Fruit fly (Drosophila melanogaster): ENCODE results near the gene Ero1L.

Ero1L gene

dm6 chr3L:4169957-4170651, at the start of gene Ero1L:
Ero1L (plus strand) TSS chr3L:4170404.
- no peak for TF ChIP-seq tj (GFP tag; optimal IDR thresholded peaks at IDR 0.05)
- peak; percentile 38 for TF ChIP-seq cic (GFP tag; optimal IDR thresholded peaks at IDR 0.05)
- peak; percentile 93 for TF ChIP-seq kay (GFP tag; ENCODE audit: borderline replicate concordance)
- peak; percentile 19 for TF ChIP-seq CG33017 (tag; optimal IDR thresholded peaks at IDR 0.05)
- TF ChIP-seq Mnt (GFP tag; optimal IDR thresholded peaks at IDR 0.05) = peak; percentile 60
- TF ChIP-seq pad (GFP tag; optimal IDR thresholded peaks at IDR 0.05) = peak; percentile 8
- TF ChIP-seq ovo (GFP tag; optimal IDR thresholded peaks at IDR 0.05) = no peak
- TF ChIP-seq bab1 (GFP tag; optimal IDR thresholded peaks at IDR 0.05) = peak; percentile 52
- TF ChIP-seq CG7101 (tag; optimal IDR thresholded peaks at IDR 0.05) = peak; percentile 11
- TF ChIP-seq toe (GFP tag; optimal IDR thresholded peaks at IDR 0.05) = peak; percentile 48
- TF ChIP-seq CG12768 (GFP tag; optimal IDR thresholded peaks at IDR 0.05) = no peak
- TF ChIP-seq CG5204 (GFP tag; optimal IDR thresholded peaks at IDR 0.05) = peak; percentile 17
- no peak for TF ChIP-seq Clk (GFP tag; optimal IDR thresholded peaks at IDR 0.05)
- peak; percentile 99 for TF ChIP-seq CG14711 (tag; optimal IDR thresholded peaks at IDR 0.05)
- TF ChIP-seq Hr96 (GFP tag; optimal IDR thresholded peaks at IDR 0.05) = peak; percentile 16
- peak; percentile 41 for TF ChIP-seq CG7045 (GFP tag; optimal IDR thresholded peaks at IDR 0.05)

dm6 chr3L:4121589-4121988, 48.6 kb upstream of the Ero1L start:
- TF ChIP-seq CG11617 (GFP tag; optimal IDR thresholded peaks at IDR 0.05) = no peak
- TF ChIP-seq CG1620 (GFP tag; optimal IDR thresholded peaks at IDR 0.05) = no peak
- no peak for TF ChIP-seq Mnt (GFP tag; optimal IDR thresholded peaks at IDR 0.05)
- TF ChIP-seq Clk (GFP tag; optimal IDR thresholded peaks at IDR 0.05) = no peak
- TF ChIP-seq kay (GFP tag; ENCODE audit: borderline replicate concordance) = peak; percentile 65
- TF ChIP-seq CG12768 (GFP tag; optimal IDR thresholded peaks at IDR 0.05) = no peak
- TF ChIP-seq CG14711 (tag; optimal IDR thresholded peaks at IDR 0.05) = no peak
- no peak for TF ChIP-seq cnc (optimal IDR thresholded peaks at IDR 0.05)

dm6 chr3L:4122185-4122767, 47.9 kb upstream of the Ero1L start, which contains the start of gene Chd64:
Chd64 (minus strand) TSS chr3L:4122388.
- TF ChIP-seq CG7045 (GFP tag; optimal IDR thresholded peaks at IDR 0.05) (peak; percentile 53), tj (GFP tag; optimal IDR thresholded peaks at IDR 0.05) (peak; percentile 56), Clk (GFP tag; optimal IDR thresholded peaks at IDR 0.05) (peak; percentile 1), Crg-1 (GFP tag; optimal IDR thresholded peaks at IDR 0.05) (peak; percentile 75), cic (GFP tag; optimal IDR thresholded peaks at IDR 0.05) (peak; percentile 90), CG12768 (GFP tag; optimal IDR thresholded peaks at IDR 0.05) (peak; percentile 84), Hr96 (GFP tag; optimal IDR thresholded peaks at IDR 0.05) (peak; percentile 72), ovo (GFP tag; optimal IDR thresholded peaks at IDR 0.05) (peak; percentile 55), toe (GFP tag; optimal IDR thresholded peaks at IDR 0.05) (no peak), pad (GFP tag; optimal IDR thresholded peaks at IDR 0.05) (peak; percentile 59), cnc (optimal IDR thresholded peaks at IDR 0.05) (no peak), bab1 (GFP tag; optimal IDR thresholded peaks at IDR 0.05) (peak; percentile 80), CG33017 (tag; optimal IDR thresholded peaks at IDR 0.05) (peak; percentile 78), kay (GFP tag; ENCODE audit: borderline replicate concordance) (peak; percentile 96), CG14711 (tag; optimal IDR thresholded peaks at IDR 0.05) (peak; percentile 55), CG11617 (GFP tag; optimal IDR thresholded peaks at IDR 0.05) (peak; percentile 25), CG1620 (GFP tag; optimal IDR thresholded peaks at IDR 0.05) (peak; percentile 45), CG5204 (GFP tag; optimal IDR thresholded peaks at IDR 0.05) (no peak), Mnt (GFP tag; optimal IDR thresholded peaks at IDR 0.05) (peak; percentile 68), CG7101 (tag; optimal IDR thresholded peaks at IDR 0.05) (peak; percentile 83)

dm6 chr3L:4125709-4126108, 44.5 kb upstream of the Ero1L start:
- TF ChIP-seq CG14711 (tag; optimal IDR thresholded peaks at IDR 0.05) (no peak), Clk (GFP tag; optimal IDR thresholded peaks at IDR 0.05) (no peak), Mnt (GFP tag; optimal IDR thresholded peaks at IDR 0.05) (no peak), CG11617 (GFP tag; optimal IDR thresholded peaks at IDR 0.05) (no peak), pad (GFP tag; optimal IDR thresholded peaks at IDR 0.05) (no peak), ovo (GFP tag; optimal IDR thresholded peaks at IDR 0.05) (no peak), kay (GFP tag; ENCODE audit: borderline replicate concordance) (no peak), tj (GFP tag; optimal IDR thresholded peaks at IDR 0.05) (no peak), bab1 (GFP tag; optimal IDR thresholded peaks at IDR 0.05) (no peak), CG12768 (GFP tag; optimal IDR thresholded peaks at IDR 0.05) (no peak), CG33017 (tag; optimal IDR thresholded peaks at IDR 0.05) (no peak)

dm6 chr3L:4128579-4128978, 41.6 kb upstream of the Ero1L start:
- TF ChIP-seq toe (GFP tag; optimal IDR thresholded peaks at IDR 0.05) (no peak), Crg-1 (GFP tag; optimal IDR thresholded peaks at IDR 0.05) (no peak), CG14711 (tag; optimal IDR thresholded peaks at IDR 0.05) (no peak), tj (GFP tag; optimal IDR thresholded peaks at IDR 0.05) (no peak), CG7101 (tag; optimal IDR thresholded peaks at IDR 0.05) (no peak), kay (GFP tag; ENCODE audit: borderline replicate concordance) (no peak), cnc (optimal IDR thresholded peaks at IDR 0.05) (no peak), CG1620 (GFP tag; optimal IDR thresholded peaks at IDR 0.05) (no peak), cic (GFP tag; optimal IDR thresholded peaks at IDR 0.05) (no peak), Mnt (GFP tag; optimal IDR thresholded peaks at IDR 0.05) (no peak), Clk (GFP tag; optimal IDR thresholded peaks at IDR 0.05) (no peak), CG7045 (GFP tag; optimal IDR thresholded peaks at IDR 0.05) (no peak), bab1 (GFP tag; optimal IDR thresholded peaks at IDR 0.05) (no peak), ovo (GFP tag; optimal IDR thresholded peaks at IDR 0.05) (no peak), CG11617 (GFP tag; optimal IDR thresholded peaks at IDR 0.05) (no peak), Hr96 (GFP tag; optimal IDR thresholded peaks at IDR 0.05) (no peak), CG5204 (GFP tag; optimal IDR thresholded peaks at IDR 0.05) (no peak), CG33017 (tag; optimal IDR thresholded peaks at IDR 0.05) (no peak), CG12768 (GFP tag; optimal IDR thresholded peaks at IDR 0.05) (no peak)

Measured in whole organism, adult.